Fruit fly (Drosophila melanogaster) S2 (cell line): ENCODE measurements around the gene RpL6.

Experiments used
- CG8478 ChIP-seq: fragments of >200 bp; optimal IDR thresholded peaks from 2 replicates; lab custom pipeline; 2018
- CTCF ChIP-seq, 2 experiments: fragments of >200 bp; optimal IDR thresholded peaks; 2 replicates each; lab custom pipeline; 2018

dm6 chr3R:31608438-31609188, 12.6 kb upstream of the RpL6 start:
- TF ChIP-seq CG8478 (lab: Kevin White, UChicago) (peak; percentile 67), CTCF (optimal IDR thresholded peaks at IDR 0.05; lab: Kevin White, UChicago) (no peak)
